Worm (Caenorhabditis elegans): ENCODE data around the gene ttx-3.

Gene ttx-3

DNA sequence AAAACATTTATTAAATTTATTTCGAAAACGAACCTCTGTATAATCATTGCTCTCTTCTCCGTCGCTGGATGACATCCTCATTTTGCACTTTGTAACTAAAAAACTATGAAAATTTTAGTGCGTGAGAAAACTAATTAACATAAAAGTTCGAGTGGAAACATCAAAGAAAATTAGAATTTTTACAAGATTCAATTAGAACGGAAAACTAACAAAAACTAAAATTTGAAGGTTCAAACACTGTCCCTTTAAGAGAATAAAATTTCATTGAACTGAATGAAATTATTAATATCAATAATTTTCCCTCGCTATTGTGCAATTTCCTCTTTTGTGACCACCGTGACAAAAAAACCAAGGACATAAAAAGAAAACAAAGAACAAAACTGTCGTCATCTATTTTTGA lies 32.1 kb downstream of the ttx-3 start, which contains the start of gene D1053.3:
Gene D1053.3, minus strand, starts transcription at position 101 of the 400 bp plus-strand sequence.
- TF ChIP-seq nfya-1 (tag; optimal IDR thresholded peaks at IDR 0.05) (no peak), ceh-22 (tag; optimal IDR thresholded peaks at IDR 0.05) (no peak), Y22D7AL.16 (tag; optimal IDR thresholded peaks at IDR 0.05) (no peak), dmd-4 (tag; optimal IDR thresholded peaks at IDR 0.05; ENCODE audit: borderline replicate concordance) (no peak), ceh-18 (tag; optimal IDR thresholded peaks at IDR 0.05) (no peak), T23F11.4 (GFP tag; optimal IDR thresholded peaks at IDR 0.05) (no peak), ceh-6 (GFP tag; optimal IDR thresholded peaks at IDR 0.05) (no peak), unc-55 (GFP tag; optimal IDR thresholded peaks at IDR 0.05) (no peak), F13H6.1 (tag; optimal IDR thresholded peaks at IDR 0.05) (no peak), gmeb-2 (tag; optimal IDR thresholded peaks at IDR 0.05) (no peak), eyg-1 (tag; optimal IDR thresholded peaks at IDR 0.05) (no peak), dve-1 (tag; optimal IDR thresholded peaks at IDR 0.05) (no peak), fkh-6 (tag; optimal IDR thresholded peaks at IDR 0.05) (no peak), sox-2 (GFP tag; IDR thresholded peaks at IDR 0.05) (no peak), elt-4 (tag; optimal IDR thresholded peaks at IDR 0.05) (no peak), lim-6 (tag; optimal IDR thresholded peaks at IDR 0.05) (no peak), mec-3 (tag; optimal IDR thresholded peaks at IDR 0.05; ENCODE audit: borderline replicate concordance) (no peak), ets-4 (tag; optimal IDR thresholded peaks at IDR 0.05) (no peak), ceh-19 (GFP tag; optimal IDR thresholded peaks at IDR 0.05) (no peak), ceh-24 (tag; optimal IDR thresholded peaks at IDR 0.05) (no peak)

DNA sequence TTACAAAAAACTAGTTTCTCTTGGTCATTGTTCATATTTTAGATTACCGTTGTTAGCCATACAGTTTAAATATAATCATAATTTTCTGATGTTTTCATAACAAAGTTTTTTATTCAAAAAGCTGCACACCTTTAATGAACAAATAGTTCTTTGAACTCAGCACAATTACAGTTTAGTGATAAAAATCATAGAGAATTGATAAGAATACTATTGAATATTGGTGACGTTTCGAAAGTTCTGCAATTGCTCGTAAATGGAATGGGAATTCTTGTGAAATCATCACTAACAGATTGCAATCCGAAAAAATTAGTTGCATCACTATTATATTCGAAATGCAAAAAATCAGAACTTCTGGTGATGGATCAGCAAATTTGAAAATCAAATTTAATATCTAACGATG lies 35.1 kb downstream of the ttx-3 start:
- TF ChIP-seq hlh-6 (tag; optimal IDR thresholded peaks at IDR 0.05) (no peak), hlh-30 (tag; optimal IDR thresholded peaks at IDR 0.05; ENCODE audit: insufficient read depth) (no peak), C38D4.7 (GFP tag; optimal IDR thresholded peaks at IDR 0.05) (no peak), madf-2 (tag; optimal IDR thresholded peaks at IDR 0.05) (no peak)

DNA sequence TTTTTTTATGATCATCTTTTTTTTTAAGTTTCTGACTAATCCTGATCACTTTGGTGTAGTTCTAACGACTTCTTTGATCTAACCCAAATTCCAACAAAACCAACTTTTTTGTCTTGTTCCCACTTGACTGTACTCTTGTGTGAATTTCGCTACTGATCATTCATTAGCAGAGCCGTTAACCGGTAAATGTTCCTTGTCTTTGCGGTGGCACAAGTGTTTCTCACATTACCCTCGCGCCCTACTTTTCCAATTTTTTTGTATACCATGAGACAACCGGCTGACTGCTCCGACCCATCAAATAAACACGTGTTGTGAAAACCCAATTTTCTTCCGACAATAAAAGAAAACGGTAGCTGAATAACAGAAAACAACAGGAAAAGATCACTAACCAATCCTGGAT lies 36.4 kb downstream of the ttx-3 start:
- TF ChIP-seq K02D7.2 (tag; optimal IDR thresholded peaks at IDR 0.05) (no peak), ceh-19 (GFP tag; optimal IDR thresholded peaks at IDR 0.05) (no peak), ceh-48 (tag; optimal IDR thresholded peaks at IDR 0.05) (no peak), ceh-45 (GFP tag; IDR thresholded peaks at IDR 0.05) (no peak), hlh-8 (tag; optimal IDR thresholded peaks at IDR 0.05) (no peak), ceh-2 (tag; optimal IDR thresholded peaks at IDR 0.05) (no peak), lin-11 (tag; optimal IDR thresholded peaks at IDR 0.05) (no peak), fax-1 (tag; optimal IDR thresholded peaks at IDR 0.05) (no peak), ref-2 (tag; optimal IDR thresholded peaks at IDR 0.05) (no peak), ceh-24 (tag; optimal IDR thresholded peaks at IDR 0.05) (no peak), tbx-2 (tag; optimal IDR thresholded peaks at IDR 0.05) (no peak), ceh-14 (tag; optimal IDR thresholded peaks at IDR 0.05) (no peak), madf-2 (tag; optimal IDR thresholded peaks at IDR 0.05) (no peak), unc-86 (tag; optimal IDR thresholded peaks at IDR 0.05) (no peak), pros-1 (tag; optimal IDR thresholded peaks at IDR 0.05) (no peak), ahr-1 (tag; optimal IDR thresholded peaks at IDR 0.05) (no peak), eyg-1 (tag; optimal IDR thresholded peaks at IDR 0.05) (no peak)

DNA sequence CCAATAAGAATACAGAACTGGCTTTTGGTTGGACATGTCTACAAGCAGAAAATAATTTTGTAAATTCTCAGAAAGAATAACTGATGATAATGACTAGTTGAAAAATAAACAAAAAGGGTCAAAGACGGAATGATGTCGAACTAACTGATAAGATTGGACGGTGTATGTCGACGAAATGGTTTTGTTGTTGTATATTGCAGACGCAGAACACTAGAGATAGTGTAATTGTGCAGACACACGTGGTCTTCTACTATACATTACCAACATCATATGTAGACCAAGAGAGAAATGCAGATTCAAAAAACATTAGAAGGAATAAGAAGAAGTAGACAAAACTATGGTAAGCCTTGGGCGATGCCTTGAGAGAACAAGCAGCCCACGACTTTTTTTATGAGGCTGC lies 41.4 kb downstream of the ttx-3 start, which contains the start of the genes gst-42 and D1053.2:
Gene gst-42, minus strand, starts transcription at position 176 of the 400 bp plus-strand sequence.
Gene D1053.2, plus strand, starts transcription at position 391 of the 400 bp plus-strand sequence.
- TF ChIP-seq elt-2 (tag; optimal IDR thresholded peaks at IDR 0.05) (peak; percentile 72), hlh-30 (tag; optimal IDR thresholded peaks at IDR 0.05; ENCODE audit: insufficient read depth) (peak; percentile 4), eyg-1 (tag; optimal IDR thresholded peaks at IDR 0.05) (no peak)

Data from whole organism, late embryonic.